Fruit fly (Drosophila melanogaster) whole organism, adult: ENCODE results near the gene Rbp4.

Source experiments
- CG11617 ChIP-seq: fragments of 200-800 bp; sonication (Bioruptor generic); optimal IDR thresholded peaks from 2 replicates; lab custom pipeline; 2017; ENCODE audit warnings: mild to moderate bottlenecking, missing biosample characterization, missing genetic modification reagents, missing genetic modification characterization
- CG12768 ChIP-seq: fragments of 200-800 bp; sonication (Bioruptor generic); optimal IDR thresholded peaks from 2 replicates; lab custom pipeline; 2017; ENCODE audit warnings: missing biosample characterization, missing genetic modification characterization, mild to moderate bottlenecking, moderate library complexity, missing genetic modification reagents
- CG14711 ChIP-seq: fragments of 200-800 bp; sonication (Bioruptor generic); optimal IDR thresholded peaks from 2 replicates; lab custom pipeline; 2018; ENCODE audit warnings: missing biosample characterization, mild to moderate bottlenecking, missing genetic modification characterization, moderate library complexity
- CG1620 ChIP-seq: fragments of 200-800 bp; sonication (Bioruptor generic); optimal IDR thresholded peaks from 2 replicates; lab custom pipeline; 2016; ENCODE audit warnings: missing biosample characterization, missing genetic modification characterization
- CG33017 ChIP-seq: fragments of 200-800 bp; sonication (Bioruptor generic); optimal IDR thresholded peaks from 2 replicates; lab custom pipeline; 2018; ENCODE audit warnings: missing biosample characterization, mild to moderate bottlenecking, missing genetic modification characterization, moderate library complexity
- CG5204 ChIP-seq: fragments of 200-800 bp; sonication (Bioruptor generic); optimal IDR thresholded peaks from 2 replicates; lab custom pipeline; 2016; ENCODE audit warnings: missing biosample characterization, missing genetic modification characterization
- CG7045 ChIP-seq: fragments of 200-800 bp; sonication (Bioruptor generic); optimal IDR thresholded peaks from 2 replicates; lab custom pipeline; 2017; ENCODE audit warnings: missing biosample characterization, mild to moderate bottlenecking, missing genetic modification characterization
- CG7101 ChIP-seq: fragments of 200-800 bp; sonication (Bioruptor generic); optimal IDR thresholded peaks from 2 replicates; lab custom pipeline; 2018; ENCODE audit warnings: missing biosample characterization, mild to moderate bottlenecking, missing genetic modification characterization, moderate library complexity
- Clk ChIP-seq: fragments of 200-800 bp; sonication (Bioruptor generic); optimal IDR thresholded peaks from 2 replicates; lab custom pipeline; 2017; ENCODE audit warnings: missing biosample characterization, missing genetic modification characterization
- Crg-1 ChIP-seq: fragments of 200-800 bp; sonication (Bioruptor generic); optimal IDR thresholded peaks from 2 replicates; lab custom pipeline; 2016; ENCODE audit warnings: missing biosample characterization, missing genetic modification characterization
- Hr96 ChIP-seq: fragments of 200-800 bp; sonication (Bioruptor generic); optimal IDR thresholded peaks from 2 replicates; lab custom pipeline; 2016; ENCODE audit warnings: missing biosample characterization, missing genetic modification characterization
- Mnt ChIP-seq: fragments of 200-800 bp; sonication (Bioruptor generic); optimal IDR thresholded peaks from 2 replicates; lab custom pipeline; 2016; ENCODE audit warnings: missing biosample characterization, mild to moderate bottlenecking, missing genetic modification characterization
- bab1 ChIP-seq: fragments of 200-800 bp; sonication (Bioruptor generic); optimal IDR thresholded peaks from 3 replicates; lab custom pipeline; 2019; ENCODE audit warnings: missing biosample characterization, mild to moderate bottlenecking, missing genetic modification characterization, moderate library complexity
- cic ChIP-seq: fragments of 200-800 bp; sonication (Bioruptor generic); optimal IDR thresholded peaks from 2 replicates; lab custom pipeline; 2017; ENCODE audit warnings: missing biosample characterization, mild to moderate bottlenecking, missing genetic modification characterization, moderate library complexity
- cnc ChIP-seq, 2 experiments: fragments of >200 bp; optimal IDR thresholded peaks; 2 replicates each; lab custom pipeline; 2017
- kay ChIP-seq: fragments of 200-800 bp; sonication (Bioruptor generic); peaks from one replicate; lab custom pipeline; 2016; ENCODE audit warnings: missing biosample characterization, missing genetic modification characterization, borderline replicate concordance
- ovo ChIP-seq: fragments of 200-800 bp; sonication (Bioruptor generic); optimal IDR thresholded peaks from 2 replicates; lab custom pipeline; 2016; ENCODE audit warnings: missing biosample characterization, missing genetic modification characterization
- pad ChIP-seq: fragments of 200-800 bp; sonication (Bioruptor generic); optimal IDR thresholded peaks from 3 replicates; lab custom pipeline; 2017; ENCODE audit warnings: missing biosample characterization, missing genetic modification characterization, mild to moderate bottlenecking, moderate library complexity, missing genetic modification reagents
- tj ChIP-seq: fragments of 200-800 bp; sonication (Bioruptor generic); optimal IDR thresholded peaks from 3 replicates; lab custom pipeline; 2017; ENCODE audit warnings: missing biosample characterization, mild to moderate bottlenecking, missing genetic modification characterization, moderate library complexity
- toe ChIP-seq: fragments of 200-800 bp; sonication (Bioruptor generic); optimal IDR thresholded peaks from 2 replicates; lab custom pipeline; 2016; ENCODE audit warnings: missing biosample characterization, missing genetic modification characterization

Gene Rbp4

DNA sequence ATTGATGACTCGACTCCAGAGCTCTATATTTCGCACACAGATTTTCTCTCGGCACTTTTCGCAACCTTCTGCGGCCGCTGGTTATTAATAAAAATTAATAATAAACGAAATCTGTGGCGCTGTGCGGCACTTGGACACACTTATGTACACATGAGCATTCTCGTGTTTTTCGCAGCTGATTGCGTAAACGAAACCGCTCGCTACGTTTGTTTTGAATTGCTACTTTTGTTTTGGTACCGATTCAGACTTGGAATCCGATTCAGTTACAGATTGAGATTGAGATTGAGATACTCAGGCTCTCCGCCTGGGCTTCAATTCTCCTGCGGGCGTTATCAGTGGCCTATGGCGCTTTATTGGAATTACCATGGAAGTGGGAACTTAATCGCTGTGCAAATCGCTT, 29.8 kb upstream of the Rbp4 start:
- TF ChIP-seq tj (GFP tag; lab: Kevin White, UChicago) (peak; percentile 76), CG7045 (GFP tag; lab: Kevin White, UChicago) (no peak)

DNA sequence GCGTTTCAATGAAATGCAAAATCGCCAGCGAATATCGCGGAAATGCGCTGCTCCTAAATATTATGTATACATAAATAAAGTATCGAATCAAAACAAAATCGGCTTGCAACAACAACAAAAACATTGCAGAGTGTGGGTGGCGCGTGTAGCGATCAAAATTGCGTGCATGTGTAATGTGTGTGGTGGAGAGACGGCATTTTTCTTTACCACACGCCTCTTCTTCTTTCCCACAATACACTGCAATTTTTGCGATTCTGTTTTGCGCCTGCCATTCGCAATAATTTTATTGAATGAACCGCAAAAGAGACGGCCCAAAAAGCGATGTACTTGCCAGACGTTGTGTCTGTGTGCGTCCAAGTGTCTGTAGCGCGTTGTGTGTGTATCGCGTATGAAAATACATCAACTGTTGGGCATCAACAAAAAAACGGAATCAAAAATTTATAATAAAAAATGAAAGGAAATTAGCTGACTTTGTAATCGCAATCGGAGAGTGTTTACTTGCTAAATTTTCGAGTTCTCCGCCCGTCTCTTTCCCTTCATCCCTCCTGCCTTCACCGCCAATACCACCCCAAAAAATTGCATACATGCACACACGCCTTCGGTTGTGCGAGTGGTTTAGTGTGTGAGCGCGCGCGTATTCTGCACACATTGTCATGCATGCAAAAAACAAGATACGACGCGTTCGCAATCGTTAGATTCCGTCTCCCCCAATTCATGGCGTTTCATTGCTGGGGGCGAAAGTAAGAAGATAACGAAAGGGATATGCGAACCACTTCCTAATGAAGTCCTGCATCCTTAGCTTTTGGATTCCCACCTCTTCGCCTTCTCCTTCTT, 28.6 kb upstream of the Rbp4 start:
- no peak for TF ChIP-seq CG5204
- no peak for TF ChIP-seq toe
- TF ChIP-seq tj (GFP tag; lab: Kevin White, UChicago) = peak; percentile 94
- TF ChIP-seq kay = no peak
- TF ChIP-seq Mnt (GFP tag; lab: Kevin White, UChicago) = peak; percentile 54
- no peak for TF ChIP-seq CG7045 (GFP tag; lab: Kevin White, UChicago)
- no peak for TF ChIP-seq CG33017 (tag; lab: Kevin White, UChicago)
- TF ChIP-seq pad (GFP tag; lab: Kevin White, UChicago) = peak; percentile 18
- TF ChIP-seq CG14711 (tag; lab: Kevin White, UChicago) = no peak
- TF ChIP-seq CG11617 = no peak
- TF ChIP-seq cic (GFP tag; lab: Kevin White, UChicago) = peak; percentile 81
- no peak for TF ChIP-seq bab1 (GFP tag; lab: Kevin White, UChicago)
- TF ChIP-seq Clk = no peak
- TF ChIP-seq CG7101 = no peak
- TF ChIP-seq CG1620 (GFP tag; lab: Kevin White, UChicago) = no peak
- TF ChIP-seq ovo = no peak
- no peak for TF ChIP-seq cnc (optimal IDR thresholded peaks at IDR 0.05; lab: Kevin White, UChicago)
- no peak for TF ChIP-seq Crg-1
- peak; percentile 23 for TF ChIP-seq CG12768 (GFP tag; lab: Kevin White, UChicago)
- TF ChIP-seq Hr96 (GFP tag; lab: Kevin White, UChicago) = no peak

DNA sequence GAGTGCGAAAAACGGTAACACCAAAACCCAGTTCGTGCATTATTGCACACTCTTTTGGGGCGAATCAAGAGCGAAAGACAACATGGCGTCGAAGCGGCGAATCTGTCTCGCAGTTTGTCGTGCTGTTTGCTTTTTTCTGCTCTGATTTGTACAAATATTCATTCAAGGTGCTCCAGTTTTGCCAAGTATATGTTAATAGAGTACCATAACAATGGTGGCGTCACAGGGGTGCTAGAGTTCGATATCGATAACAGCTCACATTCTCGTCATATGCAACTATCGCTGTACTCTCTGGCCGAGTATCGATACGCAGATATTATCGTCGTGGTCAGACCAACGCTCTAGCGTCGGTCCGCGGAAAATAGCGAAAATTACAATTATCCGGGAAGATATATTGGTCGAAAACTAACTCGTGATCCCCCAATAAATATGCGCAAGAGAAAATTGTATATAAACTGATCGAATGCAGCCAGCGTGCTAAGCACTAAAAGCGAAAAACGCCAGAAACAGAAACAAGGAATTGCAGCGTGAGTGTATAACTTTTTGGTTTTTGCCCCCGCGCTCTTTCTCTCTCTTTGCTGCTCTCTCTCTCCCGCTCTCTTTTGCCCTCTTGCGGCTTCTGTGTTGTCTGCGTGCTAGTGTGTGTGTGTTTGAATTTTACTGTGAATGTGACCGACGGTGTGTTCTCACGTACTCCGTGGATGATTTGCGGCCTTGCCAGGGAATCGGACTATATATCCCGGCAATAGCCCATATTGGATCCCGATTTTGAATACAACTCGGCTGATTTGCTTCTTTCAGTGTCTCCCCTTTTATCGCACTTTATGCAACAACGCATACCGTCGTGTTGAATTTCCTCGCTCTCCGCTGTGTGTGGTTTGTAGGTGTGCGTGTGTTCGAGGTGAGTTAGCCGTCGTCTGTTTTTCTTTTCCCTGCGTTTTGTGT, 27.7 kb upstream of the Rbp4 start, which contains the start of gene flfl:
Gene flfl (plus strand): TSS at position 298 of the 945 bp plus-strand sequence.
- TF ChIP-seq CG7101 (peak; percentile 20), CG14711 (tag; lab: Kevin White, UChicago) (no peak), CG12768 (GFP tag; lab: Kevin White, UChicago) (peak; percentile 39), ovo (peak; percentile 65), pad (GFP tag; lab: Kevin White, UChicago) (peak; percentile 30), Hr96 (GFP tag; lab: Kevin White, UChicago) (peak; percentile 43), kay (no peak), CG7045 (GFP tag; lab: Kevin White, UChicago) (no peak), tj (GFP tag; lab: Kevin White, UChicago) (peak; percentile 16), Crg-1 (peak; percentile 58), CG1620 (GFP tag; lab: Kevin White, UChicago) (no peak), Clk (peak; percentile 5), CG11617 (peak; percentile 34), cnc (optimal IDR thresholded peaks at IDR 0.05; lab: Kevin White, UChicago) (no peak), CG33017 (tag; lab: Kevin White, UChicago) (peak; percentile 14), toe (peak; percentile 56), cic (GFP tag; lab: Kevin White, UChicago) (no peak), CG5204 (peak; percentile 56), bab1 (GFP tag; lab: Kevin White, UChicago) (peak; percentile 41), Mnt (GFP tag; lab: Kevin White, UChicago) (no peak)

dm6 chr3R:13682994-13683623, 26.9 kb upstream of the Rbp4 start:
- TF ChIP-seq CG1620 (GFP tag; lab: Kevin White, UChicago) = no peak
- peak; percentile 6 for TF ChIP-seq bab1 (GFP tag; lab: Kevin White, UChicago)

DNA sequence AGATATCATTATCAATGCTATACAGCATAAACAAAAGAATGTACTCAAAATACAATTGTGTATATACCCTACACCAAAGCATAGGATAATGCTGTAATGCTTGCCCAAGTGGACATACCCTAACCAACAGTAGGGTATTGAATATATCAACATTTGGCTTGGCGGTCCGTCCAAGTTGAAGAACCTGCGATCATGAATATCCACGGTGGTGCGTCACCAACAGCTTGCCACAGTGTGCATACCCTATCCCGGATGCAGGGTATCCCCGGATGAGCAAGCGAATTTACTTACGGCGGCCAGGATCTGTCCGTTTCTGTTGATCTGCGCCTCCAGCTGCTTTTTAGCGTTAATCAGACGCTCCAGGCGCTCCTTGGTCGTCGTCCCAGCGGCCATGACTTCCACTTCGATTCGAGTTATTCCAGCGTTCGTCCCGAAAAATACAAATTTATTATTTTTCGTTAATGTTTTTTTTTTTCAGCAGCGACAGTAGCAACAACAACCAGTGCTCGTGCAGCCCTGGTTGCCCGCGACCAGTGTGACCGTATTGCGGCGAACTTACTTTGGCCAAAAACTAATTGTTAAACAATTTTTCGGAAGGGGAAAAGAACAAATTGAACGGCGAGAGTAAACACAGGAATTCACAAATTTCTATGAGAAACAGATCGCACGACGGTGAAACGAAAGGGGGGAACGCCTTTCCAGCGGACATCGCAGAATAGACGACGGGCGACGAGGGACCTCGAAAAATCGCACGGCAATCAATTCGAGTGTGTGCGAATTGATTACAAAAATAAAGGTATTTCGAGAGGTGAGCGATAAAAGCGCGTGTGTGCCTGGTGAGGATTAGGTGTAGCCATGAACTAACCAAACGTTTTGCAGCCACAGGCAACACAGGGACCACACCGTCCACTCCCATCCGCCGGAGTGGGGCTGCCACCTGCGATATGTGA, 20.2 kb upstream of the Rbp4 start, which contains the start of the genes Lkb1 and CG9588:
Gene Lkb1 (plus strand): TSS at position 413 of the 950 bp plus-strand sequence.
Gene CG9588 (minus strand): TSS at position 545 of the 950 bp plus-strand sequence.
- no peak for TF ChIP-seq CG5204
- peak; percentile 95 for TF ChIP-seq pad (GFP tag; lab: Kevin White, UChicago)
- TF ChIP-seq ovo = no peak
- no peak for TF ChIP-seq Crg-1
- TF ChIP-seq Hr96 (GFP tag; lab: Kevin White, UChicago) = peak; percentile 19
- no peak for TF ChIP-seq toe
- peak; percentile 21 for TF ChIP-seq CG7045 (GFP tag; lab: Kevin White, UChicago)
- TF ChIP-seq Mnt (GFP tag; lab: Kevin White, UChicago) = peak; percentile 37
- TF ChIP-seq CG12768 (GFP tag; lab: Kevin White, UChicago) = peak; percentile 30
- TF ChIP-seq cic (GFP tag; lab: Kevin White, UChicago) = no peak
- no peak for TF ChIP-seq Clk
- TF ChIP-seq tj (GFP tag; lab: Kevin White, UChicago) = peak; percentile 12
- peak; percentile 13 for TF ChIP-seq CG7101
- peak; percentile 33 for TF ChIP-seq CG11617
- no peak for TF ChIP-seq CG33017 (tag; lab: Kevin White, UChicago)
- TF ChIP-seq kay = no peak
- no peak for TF ChIP-seq CG1620 (GFP tag; lab: Kevin White, UChicago)
- peak; percentile 21 for TF ChIP-seq bab1 (GFP tag; lab: Kevin White, UChicago)
- TF ChIP-seq CG14711 (tag; lab: Kevin White, UChicago) = peak; percentile 15
- peak in 1 of 2 experiments; percentile 31 for TF ChIP-seq cnc (optimal IDR thresholded peaks at IDR 0.05; lab: Kevin White, UChicago)
